Worm (Caenorhabditis elegans) whole organism, L4 larva: ENCODE data around the gene D1022.5.

Source experiments
- F26F4.8 ChIP-seq: fragments of 200-800 bp; sonication (Bioruptor generic); conservative IDR thresholded peaks from 2 replicates; pipeline ENCODE4 v1.3.6; 2022; ENCODE audit warnings: missing genetic modification characterization, missing compliant biosample characterization
- aha-1 ChIP-seq: fragments of 150-350 bp; peaks from one replicate; lab custom pipeline; 2014; ENCODE audit warnings: missing biosample characterization, missing genetic modification characterization
- fkh-10 ChIP-seq: fragments of 150-350 bp; optimal IDR thresholded peaks from 2 replicates; lab custom pipeline; 2014; ENCODE audit warnings: missing biosample characterization, missing genetic modification reagents, missing genetic modification characterization
- fos-1 ChIP-seq: fragments of 150-350 bp; optimal IDR thresholded peaks from 2 replicates; lab custom pipeline; 2014; ENCODE audit warnings: missing biosample characterization, missing genetic modification characterization
- lin-15B ChIP-seq: fragments of 150-350 bp; sonication (generic microtip); optimal IDR thresholded peaks from 3 replicates; lab custom pipeline; 2014; ENCODE audit warnings: missing biosample characterization, missing genetic modification characterization
- mdl-1 ChIP-seq, 2 experiments: fragments of 150-350 bp in 1 of 2; sonication (generic microtip) in 1 of 2; optimal IDR thresholded peaks; 2 replicates each; lab custom pipeline; 2014 to 2017; ENCODE audit warnings: missing biosample characterization in 2 of 2, missing genetic modification characterization in 2 of 2
- nhr-77 ChIP-seq: fragments of 150-350 bp; optimal IDR thresholded peaks from 2 replicates; lab custom pipeline; 2014; ENCODE audit warnings: missing biosample characterization, missing genetic modification characterization
- tag-97 ChIP-seq: fragments of 200-800 bp; sonication (Bioruptor generic); IDR thresholded peaks from 2 replicates; pipeline ENCODE4 v1.3.6; 2022; ENCODE audit warnings: missing genetic modification characterization, missing compliant biosample characterization
- unc-62 ChIP-seq, 3 experiments: fragments of 150-350 bp in 1 of 3; sonication (generic microtip); optimal IDR thresholded peaks in 2 of 3; peaks in 1 of 3; 1 replicate in 1 of 3; 2 replicates in 2 of 3; lab custom pipeline; 2014 to 2017; ENCODE audit warnings: missing biosample characterization in 3 of 3, missing genetic modification characterization in 3 of 3, missing genetic modification reagents in 3 of 3, missing genotype in 1 of 3

ce11 chrII:7483009-7483408 lies 24.4 kb upstream of the D1022.5 start, which contains the start of gene cah-2:
- TF ChIP-seq lin-15B (tag; lab: Kevin White, UChicago): no peak
- no peak for TF ChIP-seq nhr-77 (tag; lab: Kevin White, UChicago)
- TF ChIP-seq mdl-1 (tag; optimal IDR thresholded peaks at IDR 0.05; lab: Kevin White, UChicago): no peak
- TF ChIP-seq tag-97 (GFP tag; lab: Robert Waterston, UW): no peak
- no peak for TF ChIP-seq aha-1 (tag; lab: Kevin White, UChicago)
- TF ChIP-seq unc-62 (GFP tag; optimal IDR thresholded peaks at IDR 0.05 in 1 of 2; lab: Kevin White, UChicago): no peak
- TF ChIP-seq unc-62 (tag; optimal IDR thresholded peaks at IDR 0.05; lab: Kevin White, UChicago): no peak
- TF ChIP-seq fkh-10 (GFP tag; lab: Kevin White, UChicago): no peak
- TF ChIP-seq F26F4.8 (GFP tag; lab: Robert Waterston, UW): no peak
- no peak for TF ChIP-seq fos-1 (tag; lab: Kevin White, UChicago)
